Fruit fly (Drosophila melanogaster): Measurements from ENCODE around the gene CG5160.

DNA sequence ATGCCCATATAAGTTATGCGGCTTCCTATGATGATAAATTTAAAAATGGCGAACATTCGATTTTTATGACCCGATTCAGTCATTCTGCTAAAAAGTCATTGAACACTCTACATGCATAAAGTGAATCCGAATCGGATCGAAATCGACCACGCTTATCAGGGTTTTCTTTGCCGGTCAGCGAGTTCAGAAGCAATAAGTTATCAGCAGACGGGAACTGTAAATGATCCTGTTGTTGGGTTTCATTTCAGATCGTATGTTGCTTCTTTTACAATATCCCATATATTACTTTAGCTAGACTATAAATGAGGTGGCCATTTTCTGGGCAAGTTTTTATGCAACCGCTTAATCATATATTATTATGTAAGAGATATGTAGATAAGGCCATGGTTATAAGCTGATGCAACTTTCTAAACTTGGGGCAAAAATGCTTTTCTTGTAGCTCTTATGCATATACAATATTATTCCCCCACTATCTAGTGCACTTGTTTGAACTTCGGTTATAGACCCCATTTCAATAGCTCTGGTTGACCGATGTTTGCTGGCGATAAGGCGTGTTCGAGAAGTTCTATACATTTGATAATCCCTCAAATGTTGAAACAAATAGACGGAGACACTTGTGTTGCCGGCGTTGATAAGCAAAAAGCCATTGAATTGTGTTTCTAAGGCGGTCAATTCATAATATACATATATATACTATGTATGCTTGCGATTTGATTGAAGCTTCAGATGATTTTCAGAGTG is 33.5 kb upstream of the CG5160 start:
- TF ChIP-seq usp (GFP tag; optimal IDR thresholded peaks at IDR 0.05), result no peak
- TF ChIP-seq CG8478 (optimal IDR thresholded peaks at IDR 0.05), result no peak
- no peak for TF ChIP-seq psq (optimal IDR thresholded peaks at IDR 0.05)
- TF ChIP-seq EcR (GFP tag; optimal IDR thresholded peaks at IDR 0.05), result no peak
- no peak for TF ChIP-seq Dll (optimal IDR thresholded peaks at IDR 0.05)

Data from whole organism.